Worm (Caenorhabditis elegans): ENCODE measurements around the gene srh-301.

- TF ChIP-seq mab-5 (tag; optimal IDR thresholded peaks at IDR 0.05) (no peak), zip-8 (tag; optimal IDR thresholded peaks at IDR 0.05) (no peak), ces-1 (GFP tag; optimal IDR thresholded peaks at IDR 0.05) (no peak), nhr-237 (tag; optimal IDR thresholded peaks at IDR 0.05) (no peak)
Measured at ce11 chrV:17819704-17820103, 5.0 kb upstream of the srh-301 start.

Measured in whole organism, mixed stage, embryonic.